Worm (Caenorhabditis elegans) whole organism, young adult: Measurements from ENCODE around the gene alfa-1.

Experiments
- C06A6.2 ChIP-seq: fragments of 200-800 bp; sonication (Bioruptor generic); conservative IDR thresholded peaks from 2 replicates; pipeline ENCODE4 v1.3.6; 2022; ENCODE audit warnings: missing genetic modification characterization, missing compliant biosample characterization
- ceh-58 ChIP-seq: fragments of 200-800 bp; sonication (Bioruptor generic); IDR thresholded peaks from 2 replicates; pipeline ENCODE4 v1.3.6; 2022; ENCODE audit warnings: missing genetic modification characterization, missing compliant biosample characterization
- mxl-1 ChIP-seq: sonication (generic microtip); optimal IDR thresholded peaks from 2 replicates; lab custom pipeline; 2016; ENCODE audit warnings: missing genetic modification characterization, missing compliant biosample characterization
- nhr-90 ChIP-seq: sonication (generic microtip); optimal IDR thresholded peaks from 2 replicates; lab custom pipeline; 2016; ENCODE audit warnings: missing genotype, mild to moderate bottlenecking, missing genetic modification characterization, missing compliant biosample characterization
- snpc-3.4 ChIP-seq: sonication (generic microtip); optimal IDR thresholded peaks from 2 replicates; lab custom pipeline; 2017; ENCODE audit warnings: missing genetic modification characterization, mild to moderate bottlenecking, missing compliant biosample characterization, antibody characterized with exemption, moderate library complexity, missing genotype, missing genetic modification reagents
- snpc-4 ChIP-seq, 5 experiments: fragments of 150-350 bp in 1 of 5; sonication (generic microtip) in 4 of 5; optimal IDR thresholded peaks; 2 replicates each; lab custom pipeline; 2014 to 2018; ENCODE audit warnings: missing genetic modification characterization in 5 of 5, missing biosample characterization in 3 of 5, antibody characterized with exemption in 2 of 5, mild to moderate bottlenecking in 2 of 5, missing compliant biosample characterization in 2 of 5, missing genotype in 2 of 5, moderate library complexity in 2 of 5, missing genetic modification reagents in 1 of 5
- unc-62 ChIP-seq: fragments of 150-350 bp; optimal IDR thresholded peaks from 2 replicates; lab custom pipeline; 2014; ENCODE audit warnings: missing biosample characterization, missing genetic modification reagents, missing genetic modification characterization
- ztf-22 ChIP-seq: fragments of 200-800 bp; sonication (Bioruptor generic); optimal IDR thresholded peaks from 2 replicates; lab custom pipeline; 2018; ENCODE audit warnings: mild to moderate bottlenecking, missing genetic modification characterization, moderate library complexity, missing compliant biosample characterization

- TF ChIP-seq unc-62 (no peak), nhr-90 (tag; lab: Kevin White, UChicago) (no peak), mxl-1 (no peak), ceh-58 (GFP tag; lab: Robert Waterston, UW) (no peak), ztf-22 (GFP tag; lab: Kevin White, UChicago) (no peak), snpc-3.4 (tag; lab: Kevin White, UChicago) (no peak), snpc-4 (GFP tag; optimal IDR thresholded peaks at IDR 0.05; lab: Kevin White, UChicago) (no peak), snpc-4 (tag; optimal IDR thresholded peaks at IDR 0.05; lab: Kevin White, UChicago) (no peak), C06A6.2 (GFP tag; lab: Robert Waterston, UW) (no peak)
Observed at ce11 chrII:7676307-7676905, 14.1 kb upstream of the alfa-1 start.
